Fruit fly (Drosophila melanogaster) whole organism, wandering third instar larva: ENCODE data around the gene CG7332.

Source experiments
- Abd-B ChIP-seq: fragments of >200 bp; optimal IDR thresholded peaks from 2 replicates; lab custom pipeline; 2017; ENCODE audit warnings: missing biosample characterization, missing genetic modification characterization
- CG9705 ChIP-seq: fragments of 200-800 bp; sonication (Bioruptor generic); optimal IDR thresholded peaks from 2 replicates; lab custom pipeline; 2018; ENCODE audit warnings: missing biosample characterization, mild to moderate bottlenecking, missing genetic modification characterization
- Hnf4 ChIP-seq: fragments of 200-800 bp; sonication (Bioruptor generic); optimal IDR thresholded peaks from 2 replicates; lab custom pipeline; 2016; ENCODE audit warnings: missing biosample characterization, mild to moderate bottlenecking, missing genetic modification characterization
- Hr83 ChIP-seq: fragments of 200-300 bp; sonication (Bioruptor generic); optimal IDR thresholded peaks from 2 replicates; lab custom pipeline; 2016; ENCODE audit warnings: missing biosample characterization, mild to moderate bottlenecking, missing genetic modification characterization, moderate library complexity; ENCODE audit not compliant: poor library complexity, severe bottlenecking
- Myc ChIP-seq: fragments of >200 bp; optimal IDR thresholded peaks from 2 replicates; lab custom pipeline; 2017
- OdsH ChIP-seq: fragments of 200-800 bp; sonication (Bioruptor generic); optimal IDR thresholded peaks from 2 replicates; lab custom pipeline; 2016; ENCODE audit warnings: missing biosample characterization, mild to moderate bottlenecking, missing genetic modification characterization
- Vsx2 ChIP-seq: fragments of 200-300, 225-300 bp; sonication (Bioruptor generic); optimal IDR thresholded peaks from 2 replicates; lab custom pipeline; 2018; ENCODE audit warnings: missing biosample characterization, missing genetic modification characterization; ENCODE audit not compliant: partially characterized antibody
- fru ChIP-seq: fragments of 200-800 bp; sonication (Bioruptor generic); optimal IDR thresholded peaks from 3 replicates; lab custom pipeline; 2016; ENCODE audit warnings: missing biosample characterization, mild to moderate bottlenecking, missing genetic modification characterization
- lola ChIP-seq: fragments of >200 bp; optimal IDR thresholded peaks from 2 replicates; lab custom pipeline; 2017; ENCODE audit warnings: missing biosample characterization, missing genetic modification characterization
- pan ChIP-seq: fragments of >200 bp; optimal IDR thresholded peaks from 2 replicates; lab custom pipeline; 2017
- sage ChIP-seq: fragments of 200-800 bp; sonication (Bioruptor generic); optimal IDR thresholded peaks from 2 replicates; lab custom pipeline; 2016; ENCODE audit warnings: missing biosample characterization, mild to moderate bottlenecking, missing genetic modification characterization
- sv ChIP-seq: fragments of 200-800 bp; sonication (Bioruptor generic); optimal IDR thresholded peaks from 3 replicates; lab custom pipeline; 2016; ENCODE audit warnings: missing biosample characterization, missing genetic modification characterization
- usp ChIP-seq: fragments of >200 bp; optimal IDR thresholded peaks from 2 replicates; lab custom pipeline; 2017; ENCODE audit warnings: missing biosample characterization, missing genetic modification characterization

DNA sequence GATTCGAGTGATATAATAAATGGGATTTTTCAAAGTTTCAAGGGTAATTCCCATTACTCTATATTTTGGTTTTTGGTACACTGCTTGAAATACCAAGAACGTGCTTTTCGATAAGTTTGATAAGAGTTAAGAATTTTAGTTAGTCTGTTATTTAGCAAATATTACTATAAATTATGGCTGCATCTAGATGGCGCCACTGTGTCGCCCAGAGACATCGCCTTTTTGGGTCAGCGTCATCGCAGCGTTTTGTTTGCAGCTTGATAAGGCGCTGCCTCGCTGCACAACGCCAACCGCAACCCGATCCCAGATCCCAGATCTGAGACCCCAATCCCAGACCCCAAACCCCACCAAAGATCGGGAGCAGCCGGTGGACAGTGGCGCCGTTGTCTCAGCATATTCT is 45.8 kb upstream of the CG7332 start:
- no peak for TF ChIP-seq fru (GFP tag; lab: Kevin White, UChicago)
- TF ChIP-seq Abd-B = no peak
- no peak for TF ChIP-seq lola (GFP tag; lab: Kevin White, UChicago)
- TF ChIP-seq usp (GFP tag; lab: Kevin White, UChicago) = no peak
- no peak for TF ChIP-seq OdsH
- no peak for TF ChIP-seq Hnf4 (GFP tag; lab: Kevin White, UChicago)
- TF ChIP-seq pan (lab: Kevin White, UChicago) = no peak
- TF ChIP-seq sage (GFP tag; lab: Kevin White, UChicago) = no peak
- TF ChIP-seq Hr83 = no peak
- no peak for TF ChIP-seq Vsx2 (GFP tag; lab: Kevin White, UChicago)
- TF ChIP-seq Myc (lab: Kevin White, UChicago) = no peak
- no peak for TF ChIP-seq CG9705
- no peak for TF ChIP-seq sv (GFP tag; lab: Kevin White, UChicago)
